Fruit fly (Drosophila melanogaster) whole organism, embryonic: ENCODE data around the gene Acp63F.

ENCODE experiments used
- B-H1 ChIP-seq: fragments of 200-800 bp; sonication (Bioruptor generic); IDR thresholded peaks from 3 replicates; pipeline ENCODE4 v1.3.6; 2022; ENCODE audit warnings: missing biosample characterization, missing genetic modification characterization
- Blimp-1 ChIP-seq: fragments of 200-800 bp; sonication (Bioruptor generic); optimal IDR thresholded peaks from 3 replicates; lab custom pipeline; 2018; ENCODE audit warnings: missing biosample characterization, missing genetic modification characterization, mild to moderate bottlenecking, moderate library complexity, missing genetic modification reagents
- CG10543 ChIP-seq: fragments of 200-800 bp; sonication (Bioruptor generic); optimal IDR thresholded peaks from 3 replicates; lab custom pipeline; 2017; ENCODE audit warnings: missing biosample characterization, mild to moderate bottlenecking, missing genetic modification characterization, moderate library complexity
- CG11456 ChIP-seq: fragments of 200-800 bp; sonication (Bioruptor generic); IDR thresholded peaks from 3 replicates; pipeline ENCODE4 v1.3.6; 2022; ENCODE audit warnings: missing biosample characterization, missing genetic modification characterization
- CG12104 ChIP-seq: fragments of 200-800 bp; sonication (Bioruptor generic); optimal IDR thresholded peaks from 3 replicates; lab custom pipeline; 2016; ENCODE audit warnings: missing biosample characterization, missing genetic modification characterization
- CG12299 ChIP-seq: fragments of 200-800 bp; sonication (Bioruptor generic); optimal IDR thresholded peaks from 2 replicates; lab custom pipeline; 2018; ENCODE audit warnings: missing biosample characterization, mild to moderate bottlenecking, missing genetic modification characterization
- CG13424 ChIP-seq: fragments of 200-800 bp; sonication (Bioruptor generic); optimal IDR thresholded peaks from 2 replicates; lab custom pipeline; 2019; ENCODE audit warnings: missing biosample characterization, mild to moderate bottlenecking, missing genetic modification characterization, moderate library complexity
- CG14965 ChIP-seq: fragments of 200-800 bp; sonication (Bioruptor generic); optimal IDR thresholded peaks from 2 replicates; lab custom pipeline; 2016; ENCODE audit warnings: missing biosample characterization, missing genetic modification characterization, borderline replicate concordance
- CG17361 ChIP-seq: fragments of 200-800 bp; sonication (Bioruptor generic); IDR thresholded peaks from 3 replicates; pipeline ENCODE4 v1.3.6; 2022; ENCODE audit warnings: missing biosample characterization, missing genetic modification characterization
- CG17385 ChIP-seq: fragments of 200-800 bp; sonication (Bioruptor generic); optimal IDR thresholded peaks from 3 replicates; lab custom pipeline; 2018; ENCODE audit warnings: missing biosample characterization, mild to moderate bottlenecking, missing genetic modification characterization
- CG1792 ChIP-seq: fragments of 200-800 bp; sonication (Bioruptor generic); optimal IDR thresholded peaks from 2 replicates; lab custom pipeline; 2016; ENCODE audit warnings: missing biosample characterization, missing genetic modification characterization
- CG3847 ChIP-seq: fragments of 200-800 bp; sonication (Bioruptor generic); IDR thresholded peaks from 2 replicates; pipeline ENCODE4 v1.3.6; 2022; ENCODE audit warnings: missing biosample characterization, missing genetic modification characterization
- CG4617 ChIP-seq: fragments of 200-800 bp; sonication (Bioruptor generic); optimal IDR thresholded peaks from 3 replicates; lab custom pipeline; 2016; ENCODE audit warnings: missing biosample characterization, missing genetic modification characterization, borderline replicate concordance
- CG8388 ChIP-seq: fragments of 200-800 bp; sonication (Bioruptor generic); optimal IDR thresholded peaks from 2 replicates; lab custom pipeline; 2019; ENCODE audit warnings: missing biosample characterization, mild to moderate bottlenecking, missing genetic modification characterization, moderate library complexity
- CG9932 ChIP-seq: fragments of 200-800 bp; sonication (Bioruptor generic); IDR thresholded peaks from 2 replicates; pipeline ENCODE4 v1.3.6; 2022; ENCODE audit warnings: missing biosample characterization, missing genetic modification characterization
- Camta ChIP-seq: fragments of 200-800 bp; sonication (Bioruptor generic); optimal IDR thresholded peaks from 2 replicates; lab custom pipeline; 2016; ENCODE audit warnings: missing biosample characterization, missing genetic modification characterization
- Chrac-16 ChIP-seq: fragments of 200-800 bp; sonication (Bioruptor generic); optimal IDR thresholded peaks from 3 replicates; lab custom pipeline; 2016; ENCODE audit warnings: missing biosample characterization, missing genetic modification characterization
- HHEX ChIP-seq: fragments of 200-800 bp; sonication (Bioruptor generic); optimal IDR thresholded peaks from 3 replicates; lab custom pipeline; 2017; ENCODE audit warnings: missing biosample characterization, mild to moderate bottlenecking, missing genetic modification characterization, missing genetic modification reagents
- Hand ChIP-seq: fragments of 200-800 bp; sonication (Bioruptor generic); optimal IDR thresholded peaks from 2 replicates; lab custom pipeline; 2017; ENCODE audit warnings: mild to moderate bottlenecking, missing biosample characterization, missing genetic modification reagents, missing genetic modification characterization
- Hr39 ChIP-seq: fragments of >200 bp; optimal IDR thresholded peaks from 2 replicates; lab custom pipeline; 2017
- Hr51 ChIP-seq, 2 experiments: fragments of 200-800 bp; sonication (Bioruptor generic); optimal IDR thresholded peaks; 2 replicates in 1 of 2; 3 replicates in 1 of 2; lab custom pipeline; 2016 to 2018; ENCODE audit warnings: missing biosample characterization in 2 of 2, missing genetic modification characterization in 2 of 2, mild to moderate bottlenecking in 1 of 2, moderate library complexity in 1 of 2
- Max ChIP-seq: fragments of 200-800 bp; sonication (Bioruptor generic); optimal IDR thresholded peaks from 2 replicates; lab custom pipeline; 2016; ENCODE audit warnings: missing biosample characterization, mild to moderate bottlenecking, missing genetic modification characterization
- Mes4 ChIP-seq: fragments of 200-800 bp; sonication (Bioruptor generic); optimal IDR thresholded peaks from 2 replicates; lab custom pipeline; 2016; ENCODE audit warnings: missing biosample characterization, missing genetic modification characterization
- NK7.1 ChIP-seq: fragments of 200-800 bp; sonication (Bioruptor generic); optimal IDR thresholded peaks from 3 replicates; lab custom pipeline; 2016; ENCODE audit warnings: missing biosample characterization, missing genetic modification characterization
- Nf-YB ChIP-seq: fragments of 200-800 bp; sonication (Bioruptor generic); optimal IDR thresholded peaks from 3 replicates; lab custom pipeline; 2019; ENCODE audit warnings: missing biosample characterization, mild to moderate bottlenecking, missing genetic modification characterization, moderate library complexity
- Side ChIP-seq: fragments of 200-800 bp; sonication (Bioruptor generic); optimal IDR thresholded peaks from 2 replicates; lab custom pipeline; 2016; ENCODE audit warnings: missing biosample characterization, missing genetic modification characterization
- bcd ChIP-seq: fragments of 200-800 bp; sonication (Bioruptor generic); optimal IDR thresholded peaks from 2 replicates; lab custom pipeline; 2017; ENCODE audit warnings: missing biosample characterization, mild to moderate bottlenecking, missing genetic modification characterization
- cad ChIP-seq: fragments of >200 bp; optimal IDR thresholded peaks from 2 replicates; lab custom pipeline; 2017; ENCODE audit warnings: missing biosample characterization, missing genetic modification characterization
- cas ChIP-seq: fragments of 200-800 bp; sonication (Bioruptor generic); IDR thresholded peaks from 2 replicates; pipeline ENCODE4 v1.3.6; 2022; ENCODE audit warnings: missing biosample characterization, missing genetic modification characterization
- cato ChIP-seq: fragments of 200-800 bp; sonication (Bioruptor generic); optimal IDR thresholded peaks from 2 replicates; lab custom pipeline; 2016; ENCODE audit warnings: missing biosample characterization, missing genetic modification characterization, borderline replicate concordance
- crol ChIP-seq: fragments of 200-800 bp; sonication (Bioruptor generic); IDR thresholded peaks from 2 replicates; pipeline ENCODE4 v1.3.6; 2022; ENCODE audit warnings: missing biosample characterization, missing genetic modification characterization
- danr ChIP-seq: fragments of 200-800 bp; sonication (Bioruptor generic); IDR thresholded peaks from 2 replicates; pipeline ENCODE4 v1.3.6; 2022; ENCODE audit warnings: missing biosample characterization, missing genetic modification characterization
- dmrt11E ChIP-seq: fragments of 200-800 bp; sonication (Bioruptor generic); optimal IDR thresholded peaks from 3 replicates; lab custom pipeline; 2018; ENCODE audit warnings: missing biosample characterization, mild to moderate bottlenecking, missing genetic modification characterization, moderate library complexity
- grau ChIP-seq: fragments of 200-800 bp; optimal IDR thresholded peaks from 3 replicates; lab custom pipeline; 2019; ENCODE audit warnings: missing biosample characterization, mild to moderate bottlenecking, missing genetic modification characterization, moderate library complexity
- kay ChIP-seq: fragments of 200-800 bp; sonication (Bioruptor generic); optimal IDR thresholded peaks from 2 replicates; lab custom pipeline; 2016; ENCODE audit warnings: missing biosample characterization, missing genetic modification characterization
- knrl ChIP-seq: fragments of 200-800 bp; sonication (Bioruptor generic); IDR thresholded peaks from 3 replicates; pipeline ENCODE4 v1.3.6; 2022; ENCODE audit warnings: missing biosample characterization, missing genetic modification characterization; ENCODE audit not compliant: partially characterized antibody
- lilli ChIP-seq: fragments of 200-800 bp; sonication (Bioruptor generic); optimal IDR thresholded peaks from 3 replicates; lab custom pipeline; 2016; ENCODE audit warnings: missing biosample characterization, missing genetic modification characterization
- lov ChIP-seq, 2 experiments: fragments of 200-800 bp in 1 of 2; fragments of >200 bp in 1 of 2; sonication (Bioruptor generic) in 1 of 2; IDR thresholded peaks in 1 of 2; optimal IDR thresholded peaks in 1 of 2; 2 replicates in 1 of 2; 3 replicates in 1 of 2; pipeline versions ENCODE4 v1.3.6 to Lab custom; 2017 to 2022; ENCODE audit warnings: missing biosample characterization in 1 of 2, missing genetic modification characterization in 1 of 2
- onecut ChIP-seq: fragments of 200-800 bp; sonication (Bioruptor generic); IDR thresholded peaks from 2 replicates; pipeline ENCODE4 v1.3.6; 2022; ENCODE audit warnings: missing biosample characterization, missing genetic modification characterization
- pho ChIP-seq: fragments of 200-800 bp; sonication (Bioruptor generic); optimal IDR thresholded peaks from 2 replicates; lab custom pipeline; 2016; ENCODE audit warnings: missing biosample characterization, missing genetic modification characterization
- pum ChIP-seq: fragments of 200-800 bp; sonication (Bioruptor generic); optimal IDR thresholded peaks from 2 replicates; lab custom pipeline; 2016; ENCODE audit warnings: missing biosample characterization, missing genetic modification characterization
- row ChIP-seq: fragments of 200-800 bp; sonication (Bioruptor generic); IDR thresholded peaks from 3 replicates; pipeline ENCODE4 v1.3.6; 2022; ENCODE audit warnings: missing biosample characterization, missing genetic modification characterization
- run ChIP-seq: fragments of 200-800 bp; sonication (Bioruptor generic); optimal IDR thresholded peaks from 3 replicates; lab custom pipeline; 2018; ENCODE audit warnings: missing biosample characterization, mild to moderate bottlenecking, missing genetic modification characterization
- sima ChIP-seq: fragments of 200-800 bp; sonication (Bioruptor generic); optimal IDR thresholded peaks from 2 replicates; lab custom pipeline; 2016; ENCODE audit warnings: missing biosample characterization, missing genetic modification characterization
- slbo ChIP-seq: fragments of 200-800 bp; sonication (Bioruptor generic); IDR thresholded peaks from 2 replicates; pipeline ENCODE4 v1.3.6; 2022; ENCODE audit warnings: missing biosample characterization, missing genetic modification characterization
- tap ChIP-seq: fragments of 200-800 bp; optimal IDR thresholded peaks from 3 replicates; lab custom pipeline; 2019; ENCODE audit warnings: missing biosample characterization, mild to moderate bottlenecking, missing genetic modification characterization, moderate library complexity
- usp ChIP-seq: fragments of >200 bp; optimal IDR thresholded peaks from 2 replicates; lab custom pipeline; 2017; ENCODE audit warnings: missing biosample characterization, missing genetic modification characterization
- vfl ChIP-seq: fragments of 200-800 bp; sonication (Bioruptor generic); optimal IDR thresholded peaks from 2 replicates; lab custom pipeline; 2016; ENCODE audit warnings: missing biosample characterization, missing genetic modification characterization
- wor ChIP-seq: fragments of 200-800 bp; sonication (Bioruptor generic); IDR thresholded peaks from 2 replicates; pipeline ENCODE4 v1.3.6; 2022; ENCODE audit warnings: missing biosample characterization, missing genetic modification characterization
- zfh2 ChIP-seq: fragments of 200-800 bp; sonication (Bioruptor generic); optimal IDR thresholded peaks from 2 replicates; lab custom pipeline; 2016; ENCODE audit warnings: missing biosample characterization, missing genetic modification characterization

Gene Acp63F

DNA sequence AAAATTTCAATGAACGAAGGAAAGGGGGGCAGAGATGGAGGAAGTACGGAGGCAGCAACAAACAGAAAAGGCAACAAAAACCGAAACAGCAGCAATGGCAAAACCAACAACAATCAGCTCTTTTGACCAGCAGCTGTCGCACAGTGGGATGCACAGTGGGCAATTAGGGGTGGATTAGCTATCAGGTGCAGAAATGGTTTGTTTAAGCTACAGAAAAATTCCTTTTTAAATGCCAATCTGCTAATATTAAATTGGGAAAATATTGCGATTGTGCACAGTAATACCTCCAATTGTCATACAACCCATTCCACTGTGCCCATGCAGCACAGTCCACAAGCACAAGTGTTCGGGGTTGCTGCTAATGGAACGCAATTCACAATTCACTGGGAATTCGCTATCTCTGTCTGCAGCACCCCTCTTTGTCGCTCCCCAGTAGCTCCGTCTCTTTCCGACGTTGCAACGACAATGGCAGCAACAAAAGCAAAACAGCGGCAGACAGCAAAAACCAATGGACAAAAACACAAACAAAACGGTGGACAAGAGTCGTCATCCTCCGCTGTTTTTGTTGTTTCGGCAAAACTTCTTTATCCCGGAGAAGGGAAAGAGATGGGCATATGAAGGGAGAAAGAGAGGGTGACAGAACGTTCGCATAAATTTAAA, 31.0 kb downstream of the Acp63F start (continued):
- TF ChIP-seq Hr51 (GFP tag; optimal IDR thresholded peaks at IDR 0.05; lab: Kevin White, UChicago) (peak; percentile 91 to 96), Hand (GFP tag; lab: Kevin White, UChicago) (peak; percentile 82), cato (GFP tag; lab: Kevin White, UChicago) (peak; percentile 87), CG13424 (tag; lab: Kevin White, UChicago) (peak; percentile 89), CG1792 (GFP tag; lab: Kevin White, UChicago) (peak; percentile 87), CG10543 (GFP tag; lab: Kevin White, UChicago) (peak; percentile 31), Camta (GFP tag; lab: Kevin White, UChicago) (peak; percentile 92), CG12104 (GFP tag; lab: Kevin White, UChicago) (peak; percentile 57), CG14965 (GFP tag; lab: Kevin White, UChicago) (peak; percentile 80), Nf-YB (peak; percentile 72), row (peak; percentile 94), usp (GFP tag; lab: Kevin White, UChicago) (no peak), Hr39 (lab: Kevin White, UChicago) (no peak), CG8388 (peak; percentile 91), slbo (GFP tag; lab: Robert Waterston, UW) (peak; percentile 95), lov (optimal IDR thresholded peaks at IDR 0.05; lab: Kevin White, UChicago) (no peak), lov (GFP tag; IDR thresholded peaks at IDR 0.05; lab: Robert Waterston, UW) (peak; percentile 95), HHEX (GFP tag; lab: Kevin White, UChicago) (peak; percentile 88), pum (GFP tag; lab: Kevin White, UChicago) (peak; percentile 95), CG17361 (GFP tag; lab: Robert Waterston, UW) (peak; percentile 86), B-H1 (GFP tag; lab: Robert Waterston, UW) (peak; percentile 96), lilli (GFP tag; lab: Kevin White, UChicago) (peak; percentile 95), sima (GFP tag; lab: Kevin White, UChicago) (peak; percentile 61), CG12299 (peak; percentile 75), grau (tag; lab: Kevin White, UChicago) (peak; percentile 92), knrl (peak; percentile 43; the same call in 1 of the 3 replicates), NK7.1 (peak; percentile 78), zfh2 (GFP tag; lab: Kevin White, UChicago) (peak; percentile 86), onecut (GFP tag; lab: Robert Waterston, UW) (peak; percentile 88), Max (GFP tag; lab: Kevin White, UChicago) (peak; percentile 85), tap (tag; lab: Kevin White, UChicago) (peak; percentile 79), dmrt11E (tag; lab: Kevin White, UChicago) (peak; percentile 94), cas (GFP tag; lab: Robert Waterston, UW) (peak; percentile 87), kay (GFP tag; lab: Kevin White, UChicago) (peak; percentile 82), CG3847 (GFP tag; lab: Robert Waterston, UW) (peak; percentile 87), Chrac-16 (peak; percentile 96), Mes4 (peak; percentile 95), Blimp-1 (peak; percentile 87), CG11456 (peak; percentile 93), Side (GFP tag; lab: Kevin White, UChicago) (peak; percentile 93), danr (peak; percentile 90), pho (GFP tag; lab: Kevin White, UChicago) (peak; percentile 90), wor (GFP tag; lab: Robert Waterston, UW) (peak; percentile 94), run (tag; lab: Kevin White, UChicago) (peak; percentile 91), cad (GFP tag; lab: Kevin White, UChicago) (no peak), CG17385 (GFP tag; lab: Kevin White, UChicago) (peak; percentile 87), crol (GFP tag; lab: Robert Waterston, UW) (peak; percentile 80), CG4617 (peak; percentile 88), bcd (GFP tag; lab: Kevin White, UChicago) (peak; percentile 91), vfl (GFP tag; lab: Kevin White, UChicago) (peak; percentile 79), CG9932 (GFP tag; lab: Robert Waterston, UW) (peak; percentile 76)
